Fruit fly (Drosophila melanogaster) whole organism, wandering third instar larva: Measurements from ENCODE around the gene CG5043.

ENCODE experiments used
- Abd-B ChIP-seq: fragments of >200 bp; optimal IDR thresholded peaks from 2 replicates; lab custom pipeline; 2017; ENCODE audit warnings: missing biosample characterization, missing genetic modification characterization
- CG32264 ChIP-seq: fragments of 200-800 bp; sonication (Bioruptor generic); optimal IDR thresholded peaks from 2 replicates; lab custom pipeline; 2016; ENCODE audit warnings: missing biosample characterization, missing genetic modification characterization
- CG9705 ChIP-seq: fragments of 200-800 bp; sonication (Bioruptor generic); optimal IDR thresholded peaks from 2 replicates; lab custom pipeline; 2018; ENCODE audit warnings: missing biosample characterization, mild to moderate bottlenecking, missing genetic modification characterization
- CrebA ChIP-seq: fragments of 200-800 bp; sonication (Bioruptor generic); optimal IDR thresholded peaks from 2 replicates; lab custom pipeline; 2016; ENCODE audit warnings: missing biosample characterization, mild to moderate bottlenecking, missing genetic modification characterization, borderline replicate concordance
- Dfd ChIP-seq: fragments of >200 bp; optimal IDR thresholded peaks from 2 replicates; lab custom pipeline; 2017; ENCODE audit warnings: missing biosample characterization, missing genetic modification characterization
- Dif ChIP-seq: fragments of 200-275, 200-300 bp; sonication (Bioruptor generic); optimal IDR thresholded peaks from 2 replicates; lab custom pipeline; 2018; ENCODE audit warnings: missing biosample characterization, missing genetic modification characterization; ENCODE audit not compliant: partially characterized antibody
- GATAd ChIP-seq: sonication (Bioruptor generic); optimal IDR thresholded peaks from 2 replicates; lab custom pipeline; 2016; ENCODE audit warnings: missing biosample characterization, missing genetic modification characterization
- HLH106 ChIP-seq: fragments of 200-800 bp; optimal IDR thresholded peaks from 3 replicates; lab custom pipeline; 2019; ENCODE audit warnings: missing biosample characterization, mild to moderate bottlenecking, missing genetic modification characterization, moderate library complexity
- Hnf4 ChIP-seq: fragments of 200-800 bp; sonication (Bioruptor generic); optimal IDR thresholded peaks from 2 replicates; lab custom pipeline; 2016; ENCODE audit warnings: missing biosample characterization, mild to moderate bottlenecking, missing genetic modification characterization
- Hr78 ChIP-seq: fragments of >200 bp; optimal IDR thresholded peaks from 2 replicates; lab custom pipeline; 2017; ENCODE audit warnings: missing biosample characterization, missing genetic modification characterization
- Hr83 ChIP-seq: fragments of 200-300 bp; sonication (Bioruptor generic); optimal IDR thresholded peaks from 2 replicates; lab custom pipeline; 2016; ENCODE audit warnings: missing biosample characterization, mild to moderate bottlenecking, missing genetic modification characterization, moderate library complexity; ENCODE audit not compliant: poor library complexity, severe bottlenecking
- Jra ChIP-seq: sonication (Bioruptor generic); optimal IDR thresholded peaks from 2 replicates; lab custom pipeline; 2016; ENCODE audit warnings: missing biosample characterization, missing genetic modification characterization
- Myc ChIP-seq: fragments of >200 bp; optimal IDR thresholded peaks from 2 replicates; lab custom pipeline; 2017
- N ChIP-seq: fragments of >200 bp; optimal IDR thresholded peaks from 2 replicates; lab custom pipeline; 2018; ENCODE audit warnings: missing biosample characterization, missing external identifiers, missing genetic modification characterization
- OdsH ChIP-seq: fragments of 200-800 bp; sonication (Bioruptor generic); optimal IDR thresholded peaks from 2 replicates; lab custom pipeline; 2016; ENCODE audit warnings: missing biosample characterization, mild to moderate bottlenecking, missing genetic modification characterization
- Rel ChIP-seq, 2 experiments: fragments of 200-800 bp; sonication (Bioruptor generic) in 1 of 2; optimal IDR thresholded peaks; 2 replicates in 1 of 2; 3 replicates in 1 of 2; lab custom pipeline; 2016 to 2019; ENCODE audit warnings: mild to moderate bottlenecking in 2 of 2, missing biosample characterization in 2 of 2, missing genetic modification characterization in 2 of 2, moderate library complexity in 1 of 2
- Sp1 ChIP-seq: fragments of 200-800 bp; sonication (Bioruptor generic); optimal IDR thresholded peaks from 3 replicates; lab custom pipeline; 2019; ENCODE audit warnings: missing biosample characterization, mild to moderate bottlenecking, missing genetic modification characterization, moderate library complexity
- Vsx2 ChIP-seq: fragments of 200-300, 225-300 bp; sonication (Bioruptor generic); optimal IDR thresholded peaks from 2 replicates; lab custom pipeline; 2018; ENCODE audit warnings: missing biosample characterization, missing genetic modification characterization; ENCODE audit not compliant: partially characterized antibody
- br ChIP-seq: fragments of 200-800 bp; sonication (Bioruptor generic); optimal IDR thresholded peaks from 2 replicates; lab custom pipeline; 2016; ENCODE audit warnings: missing biosample characterization, missing genetic modification characterization
- brk ChIP-seq: fragments of 200-800 bp; sonication (Bioruptor generic); optimal IDR thresholded peaks from 2 replicates; lab custom pipeline; 2016; ENCODE audit warnings: missing biosample characterization, mild to moderate bottlenecking, missing genetic modification characterization
- dl ChIP-seq, 2 experiments: fragments of 175-275, 200-275 bp in 1 of 2; fragments of 200-275 bp in 1 of 2; sonication (Bioruptor generic); optimal IDR thresholded peaks; lab custom pipeline; 2018; ENCODE audit warnings: mild to moderate bottlenecking in 2 of 2, missing biosample characterization in 2 of 2, missing genetic modification characterization in 2 of 2, moderate library complexity in 2 of 2; ENCODE audit not compliant: partially characterized antibody in 2 of 2, insufficient read depth in 1 of 2
- dsf ChIP-seq: sonication (Bioruptor generic); optimal IDR thresholded peaks from 2 replicates; lab custom pipeline; 2016; ENCODE audit warnings: missing biosample characterization, missing genetic modification characterization, borderline replicate concordance
- ey ChIP-seq: fragments of 200-800 bp; sonication (Bioruptor generic); optimal IDR thresholded peaks from 2 replicates; lab custom pipeline; 2016; ENCODE audit warnings: missing biosample characterization, missing genetic modification characterization
- foxo ChIP-seq, 2 experiments: fragments of 200-800 bp; sonication (Bioruptor generic); optimal IDR thresholded peaks; 2 replicates in 1 of 2; 3 replicates in 1 of 2; lab custom pipeline; 2016 to 2017; ENCODE audit warnings: missing biosample characterization in 2 of 2, missing genetic modification characterization in 2 of 2
- fru ChIP-seq: fragments of 200-800 bp; sonication (Bioruptor generic); optimal IDR thresholded peaks from 3 replicates; lab custom pipeline; 2016; ENCODE audit warnings: missing biosample characterization, mild to moderate bottlenecking, missing genetic modification characterization
- h ChIP-seq: fragments of 200-800 bp; sonication (Bioruptor generic); optimal IDR thresholded peaks from 3 replicates; lab custom pipeline; 2016; ENCODE audit warnings: missing biosample characterization, mild to moderate bottlenecking, missing genetic modification characterization
- jim ChIP-seq: fragments of 175-275, 200-325 bp; sonication (Bioruptor generic); optimal IDR thresholded peaks from 2 replicates; lab custom pipeline; 2016; ENCODE audit warnings: missing biosample characterization, mild to moderate bottlenecking, missing genetic modification characterization
- lola ChIP-seq: fragments of >200 bp; optimal IDR thresholded peaks from 2 replicates; lab custom pipeline; 2017; ENCODE audit warnings: missing biosample characterization, missing genetic modification characterization
- pan ChIP-seq: fragments of >200 bp; optimal IDR thresholded peaks from 2 replicates; lab custom pipeline; 2017
- rgr ChIP-seq: fragments of 200-800 bp; sonication (Bioruptor generic); optimal IDR thresholded peaks from 3 replicates; lab custom pipeline; 2016; ENCODE audit warnings: missing biosample characterization, mild to moderate bottlenecking, missing genetic modification characterization
- sage ChIP-seq: fragments of 200-800 bp; sonication (Bioruptor generic); optimal IDR thresholded peaks from 2 replicates; lab custom pipeline; 2016; ENCODE audit warnings: missing biosample characterization, mild to moderate bottlenecking, missing genetic modification characterization
- usp ChIP-seq: fragments of >200 bp; optimal IDR thresholded peaks from 2 replicates; lab custom pipeline; 2017; ENCODE audit warnings: missing biosample characterization, missing genetic modification characterization
- woc ChIP-seq: sonication (Bioruptor generic); optimal IDR thresholded peaks from 2 replicates; lab custom pipeline; 2016; ENCODE audit warnings: missing biosample characterization, mild to moderate bottlenecking, missing genetic modification characterization

Gene CG5043

DNA sequence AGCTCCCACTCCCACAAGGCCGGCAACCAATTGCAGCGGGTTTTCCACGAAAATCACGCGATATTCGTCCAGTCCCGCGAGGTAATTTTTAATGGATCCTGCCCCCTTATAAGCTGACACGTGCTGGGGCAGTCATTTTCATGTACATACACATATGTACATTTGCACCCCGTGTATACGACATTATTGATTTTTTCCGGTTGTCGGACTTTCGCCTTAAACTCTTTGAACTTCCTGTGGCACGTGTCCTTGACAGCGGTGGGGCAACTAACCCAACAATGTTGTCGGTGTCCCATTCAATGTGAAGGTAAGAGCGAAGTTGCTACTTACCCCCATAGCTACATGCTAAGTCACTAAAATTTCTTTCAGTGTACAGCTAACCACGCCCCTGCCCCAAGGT lies 18.4 kb downstream of the CG5043 start:
- TF ChIP-seq jim (GFP tag; lab: Kevin White, UChicago) (no peak), brk (GFP tag; lab: Kevin White, UChicago) (no peak), dsf (no peak), woc (GFP tag; lab: Kevin White, UChicago) (no peak), Rel (GFP tag; optimal IDR thresholded peaks at IDR 0.05; lab: Kevin White, UChicago) (no peak), Rel (tag; optimal IDR thresholded peaks at IDR 0.05; lab: Kevin White, UChicago) (no peak), N (no peak), Myc (lab: Kevin White, UChicago) (no peak), CG32264 (no peak), Dfd (GFP tag; lab: Kevin White, UChicago) (no peak)

DNA sequence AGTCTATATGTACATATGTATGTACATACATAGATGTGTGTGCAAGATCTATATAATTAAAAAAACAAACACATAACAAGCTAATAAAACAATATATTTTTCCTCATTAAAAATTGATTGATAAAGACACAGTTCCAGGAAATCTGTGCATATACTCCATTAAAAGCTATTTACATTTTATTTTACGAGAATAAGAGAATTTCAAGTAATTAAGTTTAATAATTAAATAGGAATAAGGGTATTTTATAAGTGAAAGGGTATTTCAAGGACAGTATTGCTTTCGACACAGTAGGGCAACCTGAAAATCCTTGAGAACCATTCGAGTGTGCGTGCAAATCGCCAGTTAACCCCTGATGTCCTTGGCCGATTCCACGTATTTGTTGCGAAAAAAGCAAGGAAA lies 19.0 kb downstream of the CG5043 start, which contains the start of gene CG5050:
TSS of gene CG5050 (plus strand) at position 301 of the 400 bp plus-strand sequence.
- TF ChIP-seq CrebA (GFP tag; lab: Kevin White, UChicago) = no peak
- no peak for TF ChIP-seq GATAd
- no peak for TF ChIP-seq Hnf4 (GFP tag; lab: Kevin White, UChicago)
- TF ChIP-seq brk (GFP tag; lab: Kevin White, UChicago) = no peak
- TF ChIP-seq dsf = no peak
- TF ChIP-seq Dfd (GFP tag; lab: Kevin White, UChicago) = no peak
- TF ChIP-seq HLH106 = no peak
- no peak for TF ChIP-seq Hr78 (GFP tag; lab: Kevin White, UChicago)
- TF ChIP-seq woc (GFP tag; lab: Kevin White, UChicago) = no peak
- TF ChIP-seq fru = no peak
- TF ChIP-seq ey (GFP tag; lab: Kevin White, UChicago) = no peak
- TF ChIP-seq Sp1 (GFP tag; lab: Kevin White, UChicago) = no peak
- TF ChIP-seq pan (lab: Kevin White, UChicago) = no peak
- no peak for TF ChIP-seq Rel (GFP tag; optimal IDR thresholded peaks at IDR 0.05; lab: Kevin White, UChicago)
- TF ChIP-seq Rel (tag; optimal IDR thresholded peaks at IDR 0.05; lab: Kevin White, UChicago) = no peak
- TF ChIP-seq usp (GFP tag; lab: Kevin White, UChicago) = no peak
- TF ChIP-seq Vsx2 = no peak
- TF ChIP-seq lola (GFP tag; lab: Kevin White, UChicago) = no peak

DNA sequence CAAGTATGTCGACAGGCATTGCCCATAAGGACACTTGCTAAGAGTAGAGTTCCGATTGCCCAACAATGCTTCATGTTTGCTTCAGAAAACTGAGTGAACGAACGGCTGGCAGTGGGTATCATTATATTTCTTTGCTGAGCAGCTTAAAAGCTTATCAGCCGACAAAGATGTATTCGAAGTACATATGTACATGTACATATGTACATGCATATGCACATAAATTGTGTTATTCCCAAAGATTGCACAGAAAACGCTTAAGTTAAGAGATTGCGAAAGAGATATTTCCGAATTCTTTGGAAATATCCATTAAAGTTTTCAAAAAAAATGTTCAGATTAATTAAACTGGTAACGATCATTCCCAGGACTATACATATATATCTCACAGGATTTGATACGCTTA lies 22.2 kb downstream of the CG5043 start, which contains the start of gene SPH93:
TSS of gene SPH93 (minus strand) at position 101 of the 400 bp plus-strand sequence.
- TF ChIP-seq ey (GFP tag; lab: Kevin White, UChicago) (no peak), usp (GFP tag; lab: Kevin White, UChicago) (no peak), jim (GFP tag; lab: Kevin White, UChicago) (no peak), lola (GFP tag; lab: Kevin White, UChicago) (no peak), br (GFP tag; lab: Kevin White, UChicago) (no peak), sage (GFP tag; lab: Kevin White, UChicago) (no peak), Hr78 (GFP tag; lab: Kevin White, UChicago) (no peak), Rel (GFP tag; optimal IDR thresholded peaks at IDR 0.05; lab: Kevin White, UChicago) (no peak), Rel (tag; optimal IDR thresholded peaks at IDR 0.05; lab: Kevin White, UChicago) (peak; percentile 89), OdsH (no peak)

DNA sequence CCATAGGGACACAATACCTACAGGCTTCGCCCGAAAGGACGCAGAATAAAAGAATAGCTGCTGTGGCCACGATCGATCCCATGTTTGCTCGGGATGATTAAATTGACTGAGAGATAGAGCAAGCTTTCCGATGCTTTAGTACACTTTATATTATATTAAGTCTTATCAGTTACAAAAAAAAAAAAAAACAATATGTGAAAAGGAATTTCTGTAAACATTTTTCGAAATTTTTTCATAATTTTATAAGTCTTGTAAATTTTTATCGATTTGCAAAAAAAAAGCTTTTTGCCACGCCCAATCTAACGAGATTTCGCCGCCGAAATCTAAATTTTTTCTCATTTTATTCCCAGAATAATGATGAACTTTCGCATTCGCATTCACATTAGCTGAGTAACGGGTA lies 24.3 kb downstream of the CG5043 start, which contains the start of gene CG18563:
TSS of gene CG18563 (minus strand) at position 101 of the 400 bp plus-strand sequence.
- TF ChIP-seq dl (GFP tag; optimal IDR thresholded peaks at IDR 0.05; lab: Kevin White, UChicago; ENCODE audit: insufficient read depth in 1 of 2, partially characterized antibody in 2 of 2) (no peak), N (no peak), Dif (GFP tag; lab: Kevin White, UChicago) (no peak), fru (no peak), GATAd (no peak), Abd-B (GFP tag; lab: Kevin White, UChicago) (no peak), foxo (GFP tag; optimal IDR thresholded peaks at IDR 0.05; lab: Kevin White, UChicago) (no peak), rgr (GFP tag; lab: Kevin White, UChicago) (no peak), HLH106 (no peak), jim (GFP tag; lab: Kevin White, UChicago) (no peak), lola (GFP tag; lab: Kevin White, UChicago) (no peak), Hr83 (GFP tag; lab: Kevin White, UChicago) (no peak), h (GFP tag; lab: Kevin White, UChicago) (no peak), Jra (GFP tag; lab: Kevin White, UChicago) (no peak), CG9705 (GFP tag; lab: Kevin White, UChicago) (no peak)
- TF ChIP-seq, all 38 proteins: peak for 0
